Worm (Caenorhabditis elegans): ENCODE measurements around the gene K08F11.1.

ce11 chrIV:4724562-4724961, at the start of gene K08F11.1:
- TF ChIP-seq ztf-29 (GFP tag; IDR thresholded peaks at IDR 0.05) (no peak), cog-1 (tag; optimal IDR thresholded peaks at IDR 0.05) (no peak), flt-1 (GFP tag; IDR thresholded peaks at IDR 0.05) (no peak), tab-1 (GFP tag; IDR thresholded peaks at IDR 0.05) (no peak)

All from whole organism, midembryonic.